Worm (Caenorhabditis elegans): ENCODE results near the gene twk-13.
A peak's percentile ranks its signal among the peaks of the same experiment; 100 is the strongest.

twk-13 gene

DNA sequence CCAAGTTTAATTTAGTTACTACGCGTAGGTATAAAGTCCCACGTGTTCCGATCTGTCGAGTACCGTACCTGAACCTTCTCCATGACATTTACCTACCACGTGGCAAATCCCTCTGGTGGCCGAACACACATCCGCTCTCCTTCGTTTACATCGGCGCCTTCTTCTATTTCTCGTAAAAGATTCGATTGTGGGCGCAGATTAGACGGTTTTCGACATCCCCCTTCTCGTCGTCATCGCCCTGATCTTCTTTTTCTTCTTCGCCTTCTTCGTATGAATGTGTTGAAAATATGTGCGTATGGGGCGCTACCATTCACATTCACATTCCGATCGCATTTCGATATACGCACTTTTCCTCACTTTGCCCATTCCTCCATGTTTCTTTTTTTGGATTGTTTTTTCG, 41.0 kb downstream of the twk-13 start:
- TF ChIP-seq hmbx-1 (tag; optimal IDR thresholded peaks at IDR 0.05) (no peak), flt-1 (GFP tag; IDR thresholded peaks at IDR 0.05) (no peak), B0310.2 (tag; optimal IDR thresholded peaks at IDR 0.05) (no peak), hnd-1 (tag; optimal IDR thresholded peaks at IDR 0.05) (no peak), tbx-37 (GFP tag; conservative IDR thresholded peaks at IDR 0.05) (no peak), ceh-36 (tag; optimal IDR thresholded peaks at IDR 0.05) (no peak)

ce11 chrV:12296122-12296521, 41.7 kb downstream of the twk-13 start:
- TF ChIP-seq ama-1 (optimal IDR thresholded peaks at IDR 0.05) (no peak), F13C5.2 (tag; optimal IDR thresholded peaks at IDR 0.05) (no peak), sea-1 (GFP tag; conservative IDR thresholded peaks at IDR 0.05) (no peak), hmbx-1 (tag; optimal IDR thresholded peaks at IDR 0.05) (no peak), ceh-36 (tag; optimal IDR thresholded peaks at IDR 0.05) (no peak), tbx-11 (GFP tag; IDR thresholded peaks at IDR 0.05) (no peak), pes-1 (GFP tag; IDR thresholded peaks at IDR 0.05) (no peak), flt-1 (GFP tag; IDR thresholded peaks at IDR 0.05) (no peak), tbx-37 (GFP tag; conservative IDR thresholded peaks at IDR 0.05) (no peak), hmg-4 (GFP tag; optimal IDR thresholded peaks at IDR 0.05) (no peak)

ce11 chrV:12295520-12295919, 42.3 kb downstream of the twk-13 start:
- TF ChIP-seq pes-1 (GFP tag; IDR thresholded peaks at IDR 0.05) = no peak
- TF ChIP-seq tbx-11 (GFP tag; IDR thresholded peaks at IDR 0.05) = no peak
- no peak for TF ChIP-seq tbx-37 (GFP tag; conservative IDR thresholded peaks at IDR 0.05)
- TF ChIP-seq tra-4 (tag; optimal IDR thresholded peaks at IDR 0.05) = no peak
- TF ChIP-seq hmg-4 (GFP tag; optimal IDR thresholded peaks at IDR 0.05) = no peak
- no peak for TF ChIP-seq aly-1 (tag; optimal IDR thresholded peaks at IDR 0.05)
- no peak for TF ChIP-seq ceh-13 (GFP tag; optimal IDR thresholded peaks at IDR 0.05)
- no peak for TF ChIP-seq flt-1 (GFP tag; IDR thresholded peaks at IDR 0.05)
- TF ChIP-seq ama-1 (optimal IDR thresholded peaks at IDR 0.05) = no peak
- TF ChIP-seq scrt-1 (GFP tag; IDR thresholded peaks at IDR 0.05) = no peak
- no peak for TF ChIP-seq hnd-1 (tag; optimal IDR thresholded peaks at IDR 0.05)
- TF ChIP-seq ceh-36 (tag; optimal IDR thresholded peaks at IDR 0.05) = no peak
- no peak for TF ChIP-seq F13C5.2 (tag; optimal IDR thresholded peaks at IDR 0.05)

- TF ChIP-seq ceh-36 (tag; optimal IDR thresholded peaks at IDR 0.05) = no peak
- TF ChIP-seq hmg-4 (GFP tag; optimal IDR thresholded peaks at IDR 0.05) = peak; percentile 2
Observed at ce11 chrV:12295015-12295414, 42.8 kb downstream of the twk-13 start.

DNA sequence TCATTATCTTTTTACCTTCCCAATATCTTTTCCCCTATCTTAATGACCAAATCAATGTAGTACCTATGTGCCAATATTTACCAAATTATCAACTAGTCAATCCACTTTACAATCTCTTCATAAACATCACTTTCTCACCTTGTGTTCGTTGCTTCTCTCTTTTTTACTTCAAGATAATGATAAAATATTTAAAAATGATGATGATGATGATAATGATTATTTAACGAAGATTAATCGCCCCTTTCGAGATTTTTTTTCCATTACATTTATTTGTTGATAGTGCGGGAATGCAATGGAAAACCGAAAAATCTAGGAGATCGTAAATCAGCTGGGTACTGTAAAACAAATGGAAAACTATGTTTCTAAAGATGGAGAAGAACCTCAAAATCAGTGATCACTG, 43.7 kb downstream of the twk-13 start:
- no peak for TF ChIP-seq ceh-13 (GFP tag; optimal IDR thresholded peaks at IDR 0.05)
- TF ChIP-seq hnd-1 (tag; optimal IDR thresholded peaks at IDR 0.05) = no peak
- no peak for TF ChIP-seq F13C5.2 (tag; optimal IDR thresholded peaks at IDR 0.05)
- no peak for TF ChIP-seq B0310.2 (tag; optimal IDR thresholded peaks at IDR 0.05)

DNA sequence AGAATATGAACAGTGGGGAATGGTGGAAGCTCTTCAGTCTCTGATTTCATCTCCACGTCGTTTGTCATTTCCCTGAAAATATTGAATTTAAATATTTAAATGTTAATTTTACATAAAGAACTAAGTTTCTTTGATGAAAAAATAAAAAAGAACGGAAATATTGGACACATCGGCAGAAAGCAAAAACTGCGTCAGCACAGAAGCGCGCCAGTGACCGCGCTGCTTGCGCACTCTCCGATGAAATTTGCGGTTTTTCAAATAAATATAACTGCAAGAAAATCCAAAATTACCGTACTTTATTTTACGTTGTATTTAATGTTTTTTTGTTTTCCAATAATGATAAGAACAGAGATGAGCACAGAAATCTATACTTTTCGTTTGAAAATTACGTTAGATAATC, 46.2 kb downstream of the twk-13 start, which contains the start of the genes srpa-68 and srh-16:
srpa-68 (minus strand) TSS at position 72 of the 400 bp plus-strand sequence.
srh-16 (plus strand) TSS at position 275 of the 400 bp plus-strand sequence.
- TF ChIP-seq B0310.2 (tag; optimal IDR thresholded peaks at IDR 0.05) (peak; percentile 28), hmg-4 (GFP tag; optimal IDR thresholded peaks at IDR 0.05) (peak; percentile 70), ceh-13 (GFP tag; optimal IDR thresholded peaks at IDR 0.05) (no peak), flt-1 (GFP tag; IDR thresholded peaks at IDR 0.05) (peak; percentile 74), hnd-1 (tag; optimal IDR thresholded peaks at IDR 0.05) (peak; percentile 39), ceh-36 (tag; optimal IDR thresholded peaks at IDR 0.05) (peak; percentile 29), tbx-11 (GFP tag; IDR thresholded peaks at IDR 0.05) (peak; percentile 42; the same call in 1 of the 2 replicates), aly-1 (tag; optimal IDR thresholded peaks at IDR 0.05) (no peak), sea-1 (GFP tag; conservative IDR thresholded peaks at IDR 0.05) (no peak), hmbx-1 (tag; optimal IDR thresholded peaks at IDR 0.05) (no peak), tra-4 (tag; optimal IDR thresholded peaks at IDR 0.05) (no peak), ama-1 (optimal IDR thresholded peaks at IDR 0.05) (no peak), tbx-37 (GFP tag; conservative IDR thresholded peaks at IDR 0.05) (0 out of 2 replicates have a peak, but pooled peaks have one; percentile 17), ets-7 (tag; optimal IDR thresholded peaks at IDR 0.05) (no peak), pes-1 (GFP tag; IDR thresholded peaks at IDR 0.05) (peak; percentile 80), F13C5.2 (tag; optimal IDR thresholded peaks at IDR 0.05) (peak; percentile 89), scrt-1 (GFP tag; IDR thresholded peaks at IDR 0.05) (0 out of 2 replicates have a peak, but pooled peaks have one; percentile 56)

DNA sequence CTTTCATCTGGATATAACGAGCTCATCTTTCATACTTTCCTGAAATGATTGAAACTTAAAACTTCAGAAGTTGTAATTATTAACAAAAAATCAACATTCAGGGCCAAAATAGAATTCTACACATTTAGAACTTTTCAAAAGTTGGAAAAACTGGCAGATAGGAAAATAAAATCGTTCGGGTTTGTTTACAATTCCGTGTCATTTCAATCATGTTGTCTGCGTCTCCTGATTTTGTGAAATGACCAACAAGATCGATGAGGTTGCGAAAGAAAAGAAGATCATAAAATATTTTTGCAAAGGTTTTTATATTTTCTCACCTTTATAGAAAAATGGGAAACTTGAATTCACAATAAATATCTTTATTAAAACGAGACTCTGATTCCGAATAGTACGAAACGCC, 49.2 kb downstream of the twk-13 start, which contains the start of gene rskd-1:
rskd-1 (minus strand) TSS at position 39 of the 400 bp plus-strand sequence.
- TF ChIP-seq tbx-11 (GFP tag; IDR thresholded peaks at IDR 0.05) = no peak
- no peak for TF ChIP-seq hnd-1 (tag; optimal IDR thresholded peaks at IDR 0.05)
- TF ChIP-seq ceh-36 (tag; optimal IDR thresholded peaks at IDR 0.05) = no peak
- no peak for TF ChIP-seq ceh-13 (GFP tag; optimal IDR thresholded peaks at IDR 0.05)
- no peak for TF ChIP-seq pes-1 (GFP tag; IDR thresholded peaks at IDR 0.05)
- TF ChIP-seq F13C5.2 (tag; optimal IDR thresholded peaks at IDR 0.05) = no peak
- no peak for TF ChIP-seq flt-1 (GFP tag; IDR thresholded peaks at IDR 0.05)
- TF ChIP-seq tbx-37 (GFP tag; conservative IDR thresholded peaks at IDR 0.05) = no peak

DNA sequence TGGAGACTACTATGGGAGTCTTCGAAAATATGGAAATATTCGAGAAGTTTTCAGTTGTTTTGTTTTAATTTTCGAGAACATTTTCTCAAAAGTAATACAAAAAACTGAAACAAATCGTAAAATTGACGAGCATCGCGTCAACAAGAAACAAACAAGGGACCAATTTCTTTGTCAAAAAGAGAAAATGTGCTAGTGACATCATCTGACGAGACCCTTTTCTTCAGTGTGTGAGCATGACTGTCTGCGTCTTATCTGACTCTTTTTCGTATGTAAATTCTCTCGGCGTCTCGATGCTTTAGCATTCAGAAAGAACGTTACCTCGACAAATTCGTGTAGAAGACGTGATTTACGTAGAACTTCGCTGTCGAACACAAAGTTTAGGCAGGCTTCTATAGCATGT, 50.1 kb downstream of the twk-13 start:
- TF ChIP-seq aly-1 (tag; optimal IDR thresholded peaks at IDR 0.05) = no peak
- no peak for TF ChIP-seq B0310.2 (tag; optimal IDR thresholded peaks at IDR 0.05)
- TF ChIP-seq pes-1 (GFP tag; IDR thresholded peaks at IDR 0.05) = no peak
- TF ChIP-seq ets-7 (tag; optimal IDR thresholded peaks at IDR 0.05) = no peak
- TF ChIP-seq ceh-36 (tag; optimal IDR thresholded peaks at IDR 0.05) = no peak
- TF ChIP-seq ama-1 (optimal IDR thresholded peaks at IDR 0.05) = no peak
- no peak for TF ChIP-seq scrt-1 (GFP tag; IDR thresholded peaks at IDR 0.05)
- no peak for TF ChIP-seq tra-4 (tag; optimal IDR thresholded peaks at IDR 0.05)
- no peak for TF ChIP-seq sea-1 (GFP tag; conservative IDR thresholded peaks at IDR 0.05)
- no peak for TF ChIP-seq hmg-4 (GFP tag; optimal IDR thresholded peaks at IDR 0.05)
- TF ChIP-seq ceh-13 (GFP tag; optimal IDR thresholded peaks at IDR 0.05) = no peak
- no peak for TF ChIP-seq hmbx-1 (tag; optimal IDR thresholded peaks at IDR 0.05)
- no peak for TF ChIP-seq tbx-37 (GFP tag; conservative IDR thresholded peaks at IDR 0.05)

Measured in whole organism, early embryonic.